Fruit fly (Drosophila melanogaster) whole organism, pupa: ENCODE results near the gene 5PtaseI.

Experiments used
- CG12605 ChIP-seq: fragments of 200-800 bp; sonication (Bioruptor generic); IDR thresholded peaks from 2 replicates; pipeline ENCODE4 v1.3.6; 2022; ENCODE audit warnings: missing biosample characterization, missing genetic modification characterization
- CG13204 ChIP-seq: fragments of 200-800 bp; sonication (Bioruptor generic); optimal IDR thresholded peaks from 2 replicates; lab custom pipeline; 2018; ENCODE audit warnings: missing biosample characterization, mild to moderate bottlenecking, missing genetic modification characterization, moderate library complexity
- CG32121 ChIP-seq: fragments of 200-800 bp; sonication (Bioruptor generic); IDR thresholded peaks from 2 replicates; pipeline ENCODE4 v1.3.6; 2022; ENCODE audit warnings: missing biosample characterization, missing genetic modification characterization
- CG8159 ChIP-seq: fragments of 200-800 bp; sonication (Bioruptor generic); optimal IDR thresholded peaks from 3 replicates; lab custom pipeline; 2018; ENCODE audit warnings: missing biosample characterization, mild to moderate bottlenecking, missing genetic modification characterization, moderate library complexity
- CG9948 ChIP-seq: fragments of 200-800 bp; sonication (Bioruptor generic); optimal IDR thresholded peaks from 2 replicates; lab custom pipeline; 2018; ENCODE audit warnings: missing biosample characterization, mild to moderate bottlenecking, missing genetic modification characterization, moderate library complexity
- EcR ChIP-seq: fragments of 200-800 bp; sonication (Bioruptor generic); optimal IDR thresholded peaks from 3 replicates; lab custom pipeline; 2019; ENCODE audit warnings: missing biosample characterization, missing genetic modification characterization, mild to moderate bottlenecking, moderate library complexity, missing genetic modification reagents
- Ets98B ChIP-seq: fragments of 200-800 bp; sonication (Bioruptor generic); IDR thresholded peaks from 2 replicates; pipeline ENCODE4 v1.3.6; 2022; ENCODE audit warnings: missing biosample characterization, missing genetic modification characterization
- Pif1A ChIP-seq: fragments of 200-800 bp; sonication (Bioruptor generic); optimal IDR thresholded peaks from 3 replicates; lab custom pipeline; 2016; ENCODE audit warnings: missing biosample characterization, missing genetic modification characterization
- Pif1B ChIP-seq: fragments of 200-800 bp; sonication (Bioruptor generic); optimal IDR thresholded peaks from 3 replicates; lab custom pipeline; 2016; ENCODE audit warnings: missing biosample characterization, missing genetic modification characterization
- Snoo ChIP-seq: fragments of 200-800 bp; sonication (Bioruptor generic); optimal IDR thresholded peaks from 3 replicates; lab custom pipeline; 2017; ENCODE audit warnings: missing biosample characterization, mild to moderate bottlenecking, missing genetic modification characterization, inconsistent platforms
- fd96Ca ChIP-seq: fragments of 200-800 bp; sonication (Bioruptor generic); IDR thresholded peaks from 3 replicates; pipeline ENCODE4 v1.3.6; 2022; ENCODE audit warnings: missing biosample characterization, missing genetic modification characterization

DNA sequence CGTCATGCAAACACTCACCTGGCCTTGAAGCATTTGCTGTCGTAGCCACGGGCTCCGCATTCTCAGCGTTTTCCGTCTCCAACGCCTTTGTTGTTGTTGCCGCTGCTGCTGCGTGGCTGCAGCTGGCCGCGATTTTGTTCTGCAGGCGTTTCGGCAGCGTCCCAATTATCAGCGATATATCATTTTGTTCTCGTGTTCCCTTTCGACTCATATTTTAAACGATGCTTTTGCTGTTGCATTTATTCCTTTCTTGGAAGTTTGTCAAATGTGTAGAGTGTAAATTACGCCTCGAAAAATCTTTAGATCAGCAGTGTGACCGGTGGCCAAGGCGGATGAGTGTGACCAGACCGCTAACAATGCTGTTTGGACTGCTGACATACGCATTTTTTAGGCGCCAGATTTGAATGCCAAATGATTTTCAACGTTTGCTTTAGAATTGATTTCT is 11.8 kb downstream of the 5PtaseI start, which contains the start of gene Smg6:
- no peak for TF ChIP-seq CG12605 (GFP tag; lab: Robert Waterston, UW)
- no peak for TF ChIP-seq EcR (GFP tag; lab: Kevin White, UChicago)
- no peak for TF ChIP-seq CG13204 (GFP tag; lab: Kevin White, UChicago)
- no peak for TF ChIP-seq Pif1B (GFP tag; lab: Kevin White, UChicago)
- TF ChIP-seq Snoo: no peak
- TF ChIP-seq CG32121 (GFP tag; lab: Robert Waterston, UW): no peak
- TF ChIP-seq fd96Ca: no peak
- no peak for TF ChIP-seq CG8159 (tag; lab: Kevin White, UChicago)
- TF ChIP-seq Ets98B: no peak
- TF ChIP-seq CG9948: no peak
- no peak for TF ChIP-seq Pif1A
